Fruit fly (Drosophila melanogaster) whole organism, embryonic: ENCODE measurements around the gene not.

Experiments used
- ATbp ChIP-seq: fragments of 200-800 bp; sonication (Bioruptor generic); optimal IDR thresholded peaks from 2 replicates; lab custom pipeline; 2017; ENCODE audit warnings: missing biosample characterization, mild to moderate bottlenecking, missing genetic modification characterization, missing genetic modification reagents
- Aef1 ChIP-seq: fragments of 200-800 bp; sonication (Bioruptor generic); IDR thresholded peaks from 3 replicates; pipeline ENCODE4 v1.3.6; 2022; ENCODE audit warnings: missing biosample characterization, missing genetic modification characterization
- Bteb2 ChIP-seq: fragments of 200-800 bp; sonication (Bioruptor generic); optimal IDR thresholded peaks from 2 replicates; lab custom pipeline; 2016; ENCODE audit warnings: missing biosample characterization, missing genetic modification characterization
- CG10267 ChIP-seq: fragments of 200-800 bp; sonication (Bioruptor generic); optimal IDR thresholded peaks from 2 replicates; lab custom pipeline; 2018; ENCODE audit warnings: missing biosample characterization, mild to moderate bottlenecking, missing genetic modification characterization, moderate library complexity
- CG10462 ChIP-seq: fragments of 200-800 bp; sonication (Bioruptor generic); optimal IDR thresholded peaks from 2 replicates; lab custom pipeline; 2016; ENCODE audit warnings: missing biosample characterization, missing genetic modification characterization
- CG10979 ChIP-seq: fragments of 200-800 bp; sonication (Bioruptor generic); optimal IDR thresholded peaks from 2 replicates; lab custom pipeline; 2018; ENCODE audit warnings: missing biosample characterization, mild to moderate bottlenecking, missing genetic modification characterization, moderate library complexity
- CG11456 ChIP-seq: fragments of 200-800 bp; sonication (Bioruptor generic); IDR thresholded peaks from 3 replicates; pipeline ENCODE4 v1.3.6; 2022; ENCODE audit warnings: missing biosample characterization, missing genetic modification characterization
- CG12219 ChIP-seq: fragments of 200-800 bp; sonication (Bioruptor generic); optimal IDR thresholded peaks from 3 replicates; lab custom pipeline; 2018; ENCODE audit warnings: missing biosample characterization, mild to moderate bottlenecking, missing genetic modification characterization
- CG13424 ChIP-seq: fragments of 200-800 bp; sonication (Bioruptor generic); optimal IDR thresholded peaks from 2 replicates; lab custom pipeline; 2019; ENCODE audit warnings: missing biosample characterization, mild to moderate bottlenecking, missing genetic modification characterization, moderate library complexity
- CG14667 ChIP-seq: fragments of 200-800 bp; sonication (Bioruptor generic); IDR thresholded peaks from 2 replicates; pipeline ENCODE4 v1.3.6; 2022; ENCODE audit warnings: missing biosample characterization, missing genetic modification characterization
- CG14860 ChIP-seq: fragments of 200-800 bp; sonication (Bioruptor generic); IDR thresholded peaks from 3 replicates; pipeline ENCODE4 v1.3.6; 2022; ENCODE audit warnings: missing biosample characterization, missing genetic modification characterization; ENCODE audit not compliant: partially characterized antibody
- CG17568 ChIP-seq: fragments of 200-800 bp; sonication (Bioruptor generic); optimal IDR thresholded peaks from 2 replicates; lab custom pipeline; 2018; ENCODE audit warnings: missing biosample characterization, mild to moderate bottlenecking, missing genetic modification characterization, moderate library complexity
- CG18011 ChIP-seq: fragments of 200-800 bp; sonication (Bioruptor generic); optimal IDR thresholded peaks from 2 replicates; lab custom pipeline; 2017; ENCODE audit warnings: missing biosample characterization, missing genetic modification characterization, mild to moderate bottlenecking, moderate library complexity, missing genotype
- CG2678 ChIP-seq: fragments of 200-800 bp; sonication (Bioruptor generic); optimal IDR thresholded peaks from 3 replicates; lab custom pipeline; 2019; ENCODE audit warnings: missing biosample characterization, mild to moderate bottlenecking, missing genetic modification characterization, moderate library complexity
- CG3065 ChIP-seq: fragments of 200-800 bp; sonication (Bioruptor generic); optimal IDR thresholded peaks from 2 replicates; lab custom pipeline; 2016; ENCODE audit warnings: missing biosample characterization, missing genetic modification characterization
- CG31224 ChIP-seq: fragments of 200-800 bp; sonication (Bioruptor generic); IDR thresholded peaks from 2 replicates; pipeline ENCODE4 v1.3.6; 2022; ENCODE audit warnings: missing biosample characterization, missing genetic modification characterization
- CG32532 ChIP-seq: fragments of 200-800 bp; sonication (Bioruptor generic); IDR thresholded peaks from 2 replicates; pipeline ENCODE4 v1.3.6; 2022; ENCODE audit warnings: missing biosample characterization, missing genetic modification characterization
- CG32772 ChIP-seq: fragments of 200-800 bp; sonication (Bioruptor generic); IDR thresholded peaks from 2 replicates; pipeline ENCODE4 v1.3.6; 2022; ENCODE audit warnings: missing biosample characterization, missing genetic modification characterization
- CG4360 ChIP-seq: fragments of 200-800 bp; sonication (Bioruptor generic); IDR thresholded peaks from 2 replicates; pipeline ENCODE4 v1.3.6; 2022; ENCODE audit warnings: missing biosample characterization, missing genetic modification characterization
- CG4707 ChIP-seq: fragments of 200-800 bp; sonication (Bioruptor generic); optimal IDR thresholded peaks from 2 replicates; lab custom pipeline; 2018; ENCODE audit warnings: missing biosample characterization, mild to moderate bottlenecking, missing genetic modification characterization, moderate library complexity
- CG4854 ChIP-seq: fragments of 200-800 bp; sonication (Bioruptor generic); optimal IDR thresholded peaks from 2 replicates; lab custom pipeline; 2016; ENCODE audit warnings: missing biosample characterization, missing genetic modification characterization, inconsistent platforms
- CG6854 ChIP-seq: fragments of 200-800 bp; sonication (Bioruptor generic); optimal IDR thresholded peaks from 3 replicates; lab custom pipeline; 2017; ENCODE audit warnings: missing biosample characterization, mild to moderate bottlenecking, missing genetic modification characterization
- CG8478 ChIP-seq: fragments of >200 bp; optimal IDR thresholded peaks from 2 replicates; lab custom pipeline; 2018
- CHES-1-like ChIP-seq: fragments of 200-800 bp; sonication (Bioruptor generic); optimal IDR thresholded peaks from 2 replicates; lab custom pipeline; 2016; ENCODE audit warnings: missing biosample characterization, missing genetic modification characterization
- CoRest ChIP-seq: fragments of 200-800 bp; sonication (Bioruptor generic); optimal IDR thresholded peaks from 3 replicates; lab custom pipeline; 2018; ENCODE audit warnings: missing biosample characterization, mild to moderate bottlenecking, missing genetic modification characterization, moderate library complexity
- E2f2 ChIP-seq: fragments of 200-800 bp; sonication (Bioruptor generic); IDR thresholded peaks from 2 replicates; pipeline ENCODE4 v1.3.6; 2022; ENCODE audit warnings: missing biosample characterization, missing genetic modification characterization
- HLH4C ChIP-seq: fragments of 200-800 bp; sonication (Bioruptor generic); IDR thresholded peaks from 3 replicates; pipeline ENCODE4 v1.3.6; 2022; ENCODE audit warnings: missing biosample characterization, missing genetic modification characterization; ENCODE audit not compliant: partially characterized antibody
- HmgZ ChIP-seq: fragments of 200-800 bp; sonication (Bioruptor generic); optimal IDR thresholded peaks from 2 replicates; lab custom pipeline; 2018; ENCODE audit warnings: missing biosample characterization, mild to moderate bottlenecking, missing genetic modification characterization
- Hmx ChIP-seq: fragments of 200-800 bp; sonication (Bioruptor generic); optimal IDR thresholded peaks from 2 replicates; lab custom pipeline; 2016; ENCODE audit warnings: missing biosample characterization, missing genetic modification characterization
- Hr51 ChIP-seq, 2 experiments: fragments of 200-800 bp; sonication (Bioruptor generic); optimal IDR thresholded peaks; 2 replicates in 1 of 2; 3 replicates in 1 of 2; lab custom pipeline; 2016 to 2018; ENCODE audit warnings: missing biosample characterization in 2 of 2, missing genetic modification characterization in 2 of 2, mild to moderate bottlenecking in 1 of 2, moderate library complexity in 1 of 2
- Lim3 ChIP-seq: fragments of 200-800 bp; sonication (Bioruptor generic); IDR thresholded peaks from 2 replicates; pipeline ENCODE4 v1.3.6; 2022; ENCODE audit warnings: missing biosample characterization, missing genetic modification characterization
- MESR4 ChIP-seq: fragments of 200-800 bp; sonication (Bioruptor generic); optimal IDR thresholded peaks from 2 replicates; lab custom pipeline; 2018; ENCODE audit warnings: missing biosample characterization, mild to moderate bottlenecking, missing genetic modification characterization, moderate library complexity
- Mad ChIP-seq: fragments of 200-800 bp; sonication (Bioruptor generic); optimal IDR thresholded peaks from 2 replicates; lab custom pipeline; 2016; ENCODE audit warnings: missing biosample characterization, missing genetic modification characterization
- Mes4 ChIP-seq: fragments of 200-800 bp; sonication (Bioruptor generic); optimal IDR thresholded peaks from 2 replicates; lab custom pipeline; 2016; ENCODE audit warnings: missing biosample characterization, missing genetic modification characterization
- Myb ChIP-seq: fragments of 200-800 bp; sonication (Bioruptor generic); optimal IDR thresholded peaks from 2 replicates; lab custom pipeline; 2016; ENCODE audit warnings: missing biosample characterization, missing genetic modification characterization
- NC2α ChIP-seq: fragments of 200-800 bp; sonication (Bioruptor generic); optimal IDR thresholded peaks from 2 replicates; lab custom pipeline; 2016; ENCODE audit warnings: missing biosample characterization, missing genetic modification characterization
- Opbp ChIP-seq: fragments of 200-800 bp; sonication (Bioruptor generic); IDR thresholded peaks from 3 replicates; pipeline ENCODE4 v1.3.6; 2022; ENCODE audit warnings: missing biosample characterization, missing genetic modification characterization; ENCODE audit not compliant: partially characterized antibody
- Six4 ChIP-seq: fragments of 200-800 bp; sonication (Bioruptor generic); optimal IDR thresholded peaks from 2 replicates; lab custom pipeline; 2016; ENCODE audit warnings: missing biosample characterization, missing genetic modification characterization
- Sry-δ ChIP-seq: fragments of 200-800 bp; sonication (Bioruptor generic); optimal IDR thresholded peaks from 2 replicates; lab custom pipeline; 2016; ENCODE audit warnings: missing biosample characterization, missing genetic modification characterization
- Taf1 ChIP-seq: fragments of 200-800 bp; sonication (Bioruptor generic); IDR thresholded peaks from 2 replicates; pipeline ENCODE4 v1.3.6; 2022; ENCODE audit warnings: missing biosample characterization, missing genetic modification characterization
- aop ChIP-seq: fragments of 200-800 bp; sonication (Bioruptor generic); IDR thresholded peaks from 2 replicates; pipeline ENCODE4 v1.3.6; 2022; ENCODE audit warnings: missing biosample characterization, missing genetic modification characterization
- bsh ChIP-seq, 2 experiments: fragments of 200-800 bp; sonication (Bioruptor generic); optimal IDR thresholded peaks; 2 replicates each; lab custom pipeline; 2017 to 2018; ENCODE audit warnings: mild to moderate bottlenecking in 2 of 2, missing biosample characterization in 2 of 2, missing genetic modification characterization in 2 of 2, moderate library complexity in 1 of 2
- cas ChIP-seq: fragments of 200-800 bp; sonication (Bioruptor generic); IDR thresholded peaks from 2 replicates; pipeline ENCODE4 v1.3.6; 2022; ENCODE audit warnings: missing biosample characterization, missing genetic modification characterization
- h ChIP-seq: fragments of >200 bp; optimal IDR thresholded peaks from 2 replicates; lab custom pipeline; 2017
- kay ChIP-seq: fragments of 200-800 bp; sonication (Bioruptor generic); optimal IDR thresholded peaks from 2 replicates; lab custom pipeline; 2016; ENCODE audit warnings: missing biosample characterization, missing genetic modification characterization
- maf-S ChIP-seq: fragments of 200-800 bp; sonication (Bioruptor generic); optimal IDR thresholded peaks from 2 replicates; lab custom pipeline; 2016; ENCODE audit warnings: missing biosample characterization, missing genetic modification characterization
- nom ChIP-seq: fragments of 200-800 bp; sonication (Bioruptor generic); optimal IDR thresholded peaks from 2 replicates; lab custom pipeline; 2017; ENCODE audit warnings: missing biosample characterization, missing genetic modification characterization, mild to moderate bottlenecking, moderate library complexity, missing genetic modification reagents
- otp ChIP-seq: fragments of 200-800 bp; sonication (Bioruptor generic); IDR thresholded peaks from 3 replicates; pipeline ENCODE4, ENCODE4 v1.3.6; 2022; ENCODE audit warnings: missing biosample characterization, missing genetic modification characterization
- pb ChIP-seq: fragments of 200-800 bp; sonication (Bioruptor generic); optimal IDR thresholded peaks from 3 replicates; lab custom pipeline; 2016; ENCODE audit warnings: missing biosample characterization, missing genetic modification characterization
- row ChIP-seq: fragments of 200-800 bp; sonication (Bioruptor generic); IDR thresholded peaks from 3 replicates; pipeline ENCODE4 v1.3.6; 2022; ENCODE audit warnings: missing biosample characterization, missing genetic modification characterization
- sc ChIP-seq, 3 experiments: fragments of >200 bp in 2 of 3; fragments of 200-800 bp in 1 of 3; sonication (Bioruptor generic) in 1 of 3; optimal IDR thresholded peaks; 2 replicates in 2 of 3; 3 replicates in 1 of 3; lab custom pipeline; 2017; ENCODE audit warnings: mild to moderate bottlenecking in 1 of 3, missing biosample characterization in 1 of 3, missing genetic modification characterization in 1 of 3, missing genetic modification reagents in 1 of 3
- sima ChIP-seq: fragments of 200-800 bp; sonication (Bioruptor generic); optimal IDR thresholded peaks from 2 replicates; lab custom pipeline; 2016; ENCODE audit warnings: missing biosample characterization, missing genetic modification characterization

Gene not

dm6 chr3L:18622422-18622739, 452 bp upstream of the not start, which contains the start of gene bora (continued):
- TF ChIP-seq Mad (GFP tag; lab: Kevin White, UChicago) = no peak
- no peak for TF ChIP-seq row
- TF ChIP-seq CHES-1-like (GFP tag; lab: Kevin White, UChicago) = no peak
- no peak for TF ChIP-seq otp (GFP tag; lab: Robert Waterston, UW)
- TF ChIP-seq CG12219 = no peak
- TF ChIP-seq CG18011 (GFP tag; lab: Kevin White, UChicago) = no peak
- TF ChIP-seq CG10979 = no peak
- TF ChIP-seq kay = no peak
- no peak for TF ChIP-seq cas (GFP tag; lab: Robert Waterston, UW)
- TF ChIP-seq Six4 = no peak
- TF ChIP-seq Bteb2 (GFP tag; lab: Kevin White, UChicago) = no peak
- TF ChIP-seq CG4360 (GFP tag; lab: Robert Waterston, UW) = no peak
- TF ChIP-seq CG2678 = no peak
- TF ChIP-seq Hr51 (GFP tag; optimal IDR thresholded peaks at IDR 0.05; lab: Kevin White, UChicago) = no peak
- TF ChIP-seq Lim3 (GFP tag; lab: Robert Waterston, UW) = no peak
- TF ChIP-seq CG17568 (GFP tag; lab: Kevin White, UChicago) = no peak
- no peak for TF ChIP-seq CG4707
- no peak for TF ChIP-seq CG13424 (tag; lab: Kevin White, UChicago)
- no peak for TF ChIP-seq sc (optimal IDR thresholded peaks at IDR 0.05; lab: Kevin White, UChicago)
- no peak for TF ChIP-seq sc (GFP tag; optimal IDR thresholded peaks at IDR 0.05; lab: Kevin White, UChicago)
- TF ChIP-seq CG4854 (GFP tag; lab: Kevin White, UChicago) = no peak
- no peak for TF ChIP-seq ATbp (GFP tag; lab: Kevin White, UChicago)
- TF ChIP-seq CG14860 (GFP tag; lab: Robert Waterston, UW) = 0 out of 3 replicates have a peak, but pooled peaks have one; percentile 24
- no peak for TF ChIP-seq h (lab: Kevin White, UChicago)
- no peak for TF ChIP-seq CG11456 (GFP tag; lab: Robert Waterston, UW)
- TF ChIP-seq CG31224 (GFP tag; lab: Robert Waterston, UW) = no peak
- peak; percentile 24 for TF ChIP-seq CoRest (tag; lab: Kevin White, UChicago)
- peak; percentile 92 for TF ChIP-seq Myb (GFP tag; lab: Kevin White, UChicago)
- no peak for TF ChIP-seq CG3065 (GFP tag; lab: Kevin White, UChicago)
- no peak for TF ChIP-seq MESR4 (GFP tag; lab: Kevin White, UChicago)
- TF ChIP-seq Mes4 = no peak
- peak; percentile 25 for TF ChIP-seq maf-S
- TF ChIP-seq Opbp (GFP tag; lab: Robert Waterston, UW) = no peak
- TF ChIP-seq Hmx (GFP tag; lab: Kevin White, UChicago) = no peak
- TF ChIP-seq CG32772 (GFP tag; lab: Robert Waterston, UW) = no peak
- TF ChIP-seq CG6854 (GFP tag; lab: Kevin White, UChicago) = no peak
- peak; percentile 44 for TF ChIP-seq Sry-δ
- TF ChIP-seq CG10267 (tag; lab: Kevin White, UChicago) = peak; percentile 88
- no peak for TF ChIP-seq Aef1 (GFP tag; lab: Robert Waterston, UW)
- peak; percentile 92 for TF ChIP-seq E2f2 (GFP tag; lab: Robert Waterston, UW)
- TF ChIP-seq CG10462 = no peak
- no peak for TF ChIP-seq aop (GFP tag; lab: Robert Waterston, UW)
- TF ChIP-seq CG8478 (lab: Kevin White, UChicago) = no peak
- no peak for TF ChIP-seq bsh (GFP tag; optimal IDR thresholded peaks at IDR 0.05; lab: Kevin White, UChicago)
- TF ChIP-seq pb (GFP tag; lab: Kevin White, UChicago) = no peak
- no peak for TF ChIP-seq CG32532 (GFP tag; lab: Robert Waterston, UW)
- no peak for TF ChIP-seq Taf1
- TF ChIP-seq CG14667 (GFP tag; lab: Robert Waterston, UW) = no peak
- TF ChIP-seq NC2α = no peak
- no peak for TF ChIP-seq sima
- no peak for TF ChIP-seq nom
- peak; percentile 43; the same call in 1 of the 3 replicates for TF ChIP-seq HLH4C (GFP tag; lab: Robert Waterston, UW)
- no peak for TF ChIP-seq HmgZ
